Fruit fly (Drosophila melanogaster): Measurements from ENCODE around the gene Ibf1.

Ibf1 gene

dm6 chr3R:9258252-9259225 lies at the start of gene Ibf1, which contains the start of gene Ibf2:
TSS of gene Ibf1 (plus strand) at chr3R:9258964.
TSS of gene Ibf2 (minus strand) at chr3R:9258501.
- TF ChIP-seq CG32006 (GFP tag; optimal IDR thresholded peaks at IDR 0.05) (no peak), CG6808 (GFP tag; optimal IDR thresholded peaks at IDR 0.05) (no peak), Eip78C (GFP tag) (peak; percentile 13)

dm6 chr3R:9213029-9213428 lies 45.7 kb upstream of the Ibf1 start:
- TF ChIP-seq pdm3 (GFP tag; optimal IDR thresholded peaks at IDR 0.05) (peak; percentile 27), CG6854 (GFP tag; optimal IDR thresholded peaks at IDR 0.05) (no peak), salr (GFP tag; optimal IDR thresholded peaks at IDR 0.05) (peak in 1 of 2 experiments; percentile 1), CG8119 (GFP tag; IDR thresholded peaks at IDR 0.05) (0 out of 3 replicates have a peak, but pooled peaks have one; percentile 35), CG32006 (GFP tag; optimal IDR thresholded peaks at IDR 0.05) (peak; percentile 48), CG31627 (GFP tag; optimal IDR thresholded peaks at IDR 0.05) (peak; percentile 20), Ets96B (tag; optimal IDR thresholded peaks at IDR 0.05) (peak; percentile 8), CG10669 (GFP tag; optimal IDR thresholded peaks at IDR 0.05) (peak; percentile 32), CG3032 (tag; optimal IDR thresholded peaks at IDR 0.05) (peak; percentile 9), CG6792 (GFP tag; optimal IDR thresholded peaks at IDR 0.05) (peak; percentile 20), CG11762 (GFP tag; optimal IDR thresholded peaks at IDR 0.05; ENCODE audit: insufficient read depth) (no peak), Hr4 (GFP tag; optimal IDR thresholded peaks at IDR 0.05) (peak; percentile 22), CG6808 (GFP tag; optimal IDR thresholded peaks at IDR 0.05) (peak; percentile 14), Met (GFP tag; optimal IDR thresholded peaks at IDR 0.05) (peak; percentile 21), Hr39 (GFP tag; optimal IDR thresholded peaks at IDR 0.05) (peak; percentile 18), CG4318 (GFP tag; optimal IDR thresholded peaks at IDR 0.05) (no peak), Eip78C (GFP tag) (peak; percentile 56), dac (GFP tag; optimal IDR thresholded peaks at IDR 0.05) (no peak), dsx (GFP tag; optimal IDR thresholded peaks at IDR 0.05; ENCODE audit: poor library complexity, severe bottlenecking) (no peak), net (GFP tag; optimal IDR thresholded peaks at IDR 0.05) (no peak), CG34406 (GFP tag; optimal IDR thresholded peaks at IDR 0.05) (no peak), CG10631 (GFP tag; optimal IDR thresholded peaks at IDR 0.05) (peak; percentile 35), CG6163 (GFP tag; IDR thresholded peaks at IDR 0.05) (0 out of 3 replicates have a peak, but pooled peaks have one; percentile 47), OdsH (GFP tag; optimal IDR thresholded peaks at IDR 0.05) (peak; percentile 34), ss (GFP tag; optimal IDR thresholded peaks at IDR 0.05) (no peak), CG9139 (GFP tag; optimal IDR thresholded peaks at IDR 0.05) (no peak), Eip75B (GFP tag; optimal IDR thresholded peaks at IDR 0.05) (peak; percentile 22), cyc (GFP tag; optimal IDR thresholded peaks at IDR 0.05) (peak; percentile 27), CG8319 (GFP tag; optimal IDR thresholded peaks at IDR 0.05) (no peak), Sox14 (GFP tag; optimal IDR thresholded peaks at IDR 0.05) (peak; percentile 29), vri (GFP tag; optimal IDR thresholded peaks at IDR 0.05) (no peak), lz (GFP tag; optimal IDR thresholded peaks at IDR 0.05) (peak; percentile 33), topi (GFP tag; optimal IDR thresholded peaks at IDR 0.05) (peak; percentile 36), acj6 (GFP tag; optimal IDR thresholded peaks at IDR 0.05) (peak; percentile 28), Sox15 (GFP tag; optimal IDR thresholded peaks at IDR 0.05) (no peak)

- TF ChIP-seq net (GFP tag; optimal IDR thresholded peaks at IDR 0.05) (no peak), svp (GFP tag) (no peak), Sox14 (GFP tag; optimal IDR thresholded peaks at IDR 0.05) (peak; percentile 61), Eip75B (GFP tag; optimal IDR thresholded peaks at IDR 0.05) (no peak)
These were observed 44.5 kb upstream of the Ibf1 start for dm6 chr3R:9214235-9214634.
